Worm (Caenorhabditis elegans) whole organism, L1 larva: ENCODE data around the gene dhs-8.

ENCODE experiments used
- aha-1 ChIP-seq: fragments of 150-350 bp; optimal IDR thresholded peaks from 2 replicates; lab custom pipeline; 2014; ENCODE audit warnings: missing biosample characterization, missing genetic modification characterization
- ceh-82 ChIP-seq, 3 experiments: fragments of 150-350 bp in 1 of 3; sonication (generic microtip) in 2 of 3; optimal IDR thresholded peaks; 2 replicates each; lab custom pipeline; 2014 to 2017; ENCODE audit warnings: missing biosample characterization in 3 of 3, missing genetic modification characterization in 3 of 3
- irx-1 ChIP-seq: sonication (generic microtip); optimal IDR thresholded peaks from 2 replicates; lab custom pipeline; 2016; ENCODE audit warnings: missing genetic modification characterization, missing compliant biosample characterization
- mdl-1 ChIP-seq, 2 experiments: fragments of 150-350 bp; optimal IDR thresholded peaks; 2 replicates each; lab custom pipeline; 2014 to 2017; ENCODE audit warnings: missing biosample characterization in 2 of 2, missing genetic modification characterization in 2 of 2, inconsistent platforms in 1 of 2
- nhr-12 ChIP-seq: sonication (generic microtip); optimal IDR thresholded peaks from 2 replicates; lab custom pipeline; 2017; ENCODE audit warnings: missing biosample characterization, missing genetic modification characterization
- nhr-237 ChIP-seq: fragments of 150-350 bp; optimal IDR thresholded peaks from 2 replicates; lab custom pipeline; 2014; ENCODE audit warnings: missing biosample characterization, missing genetic modification characterization
- nhr-71 ChIP-seq: sonication (generic microtip); optimal IDR thresholded peaks from 2 replicates; lab custom pipeline; 2016; ENCODE audit warnings: mild to moderate bottlenecking, missing genetic modification characterization, moderate library complexity, missing compliant biosample characterization
- pqm-1 ChIP-seq: sonication (generic microtip); optimal IDR thresholded peaks from 3 replicates; lab custom pipeline; 2017; ENCODE audit warnings: missing biosample characterization, missing genetic modification characterization
- skn-1 ChIP-seq: fragments of 150-350 bp; optimal IDR thresholded peaks from 2 replicates; lab custom pipeline; 2014; ENCODE audit warnings: missing biosample characterization, missing genetic modification characterization
- tbx-2 ChIP-seq: sonication (generic microtip); optimal IDR thresholded peaks from 2 replicates; lab custom pipeline; 2016; ENCODE audit warnings: missing genetic modification characterization, missing compliant biosample characterization
- zag-1 ChIP-seq: fragments of 150-350 bp; optimal IDR thresholded peaks from 2 replicates; lab custom pipeline; 2014; ENCODE audit warnings: missing biosample characterization, missing genetic modification characterization

DNA sequence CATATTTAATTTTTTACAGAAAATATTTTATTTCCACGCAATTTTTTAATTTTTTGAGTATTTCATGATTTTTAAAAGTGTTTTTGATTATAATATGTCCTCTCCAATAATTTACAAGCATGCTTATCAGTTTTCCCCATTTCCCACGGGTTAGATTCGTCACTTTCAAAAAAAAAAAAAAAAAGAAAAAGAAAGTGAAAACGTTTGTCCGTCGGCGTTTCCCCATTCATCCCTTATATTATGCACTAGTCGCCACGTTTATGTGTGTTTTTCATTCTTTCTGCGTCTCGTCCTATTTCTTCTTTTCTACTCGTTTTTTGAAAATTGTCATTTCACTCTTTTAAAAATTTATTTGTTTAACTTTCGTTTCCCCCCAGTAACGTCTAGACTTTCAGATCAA, 8.4 kb upstream of the dhs-8 start, which contains the start of gene vnut-1:
- TF ChIP-seq ceh-82 (tag; optimal IDR thresholded peaks at IDR 0.05; lab: Kevin White, UChicago), result peak in 1 of 3 experiments; percentile 7
- no peak for TF ChIP-seq nhr-237 (tag; lab: Kevin White, UChicago)
- TF ChIP-seq tbx-2, result no peak
- TF ChIP-seq skn-1 (tag; lab: Kevin White, UChicago), result no peak
- no peak for TF ChIP-seq mdl-1 (tag; optimal IDR thresholded peaks at IDR 0.05; lab: Kevin White, UChicago)
- peak; percentile 52 for TF ChIP-seq nhr-71 (tag; lab: Kevin White, UChicago)
- no peak for TF ChIP-seq aha-1 (tag; lab: Kevin White, UChicago)
- no peak for TF ChIP-seq nhr-12 (tag; lab: Kevin White, UChicago)
- TF ChIP-seq zag-1 (tag; lab: Kevin White, UChicago), result no peak
- TF ChIP-seq irx-1, result no peak
- no peak for TF ChIP-seq pqm-1 (tag; lab: Kevin White, UChicago)
